Fruit fly (Drosophila melanogaster): ENCODE data around the gene CG3078.

CG3078 gene

DNA sequence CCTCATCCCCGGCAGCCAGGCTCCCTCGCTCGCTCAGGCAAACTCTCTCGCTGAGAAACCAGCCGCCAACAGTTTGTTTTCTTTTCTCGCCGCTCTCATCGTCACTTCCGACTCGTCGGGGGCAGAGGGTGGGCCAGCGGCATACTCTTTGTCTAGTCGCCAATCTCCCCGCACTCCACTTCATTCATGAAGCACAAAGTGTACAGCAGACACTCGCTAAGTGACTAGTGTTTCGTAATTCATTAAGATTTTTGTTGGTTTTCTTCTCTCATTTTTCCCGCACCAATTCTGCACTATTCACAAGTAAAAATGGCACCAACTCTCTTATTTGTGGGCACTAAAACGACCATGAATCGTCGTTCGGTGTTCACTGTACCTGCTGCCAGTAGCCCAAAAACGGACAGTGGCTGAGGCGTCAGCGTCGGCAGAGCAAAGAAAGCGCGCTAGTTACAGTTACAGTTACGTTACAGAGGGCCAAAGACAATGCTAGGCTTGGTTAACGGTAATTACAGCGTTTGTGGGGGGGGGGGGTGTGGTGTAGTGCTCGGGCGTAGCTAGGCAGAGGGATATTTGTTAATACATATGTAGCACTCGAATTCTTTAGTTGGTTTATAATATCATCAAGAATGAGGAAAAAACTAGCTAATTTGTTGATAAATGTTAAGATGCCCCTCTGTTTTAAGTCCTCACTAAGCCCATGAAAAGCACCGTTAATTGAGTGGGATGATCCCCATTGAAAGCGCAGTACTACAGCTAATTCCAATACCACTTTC lies 38.0 kb upstream of the CG3078 start:
- peak; percentile 94 for TF ChIP-seq noc (tag; optimal IDR thresholded peaks at IDR 0.05)

DNA sequence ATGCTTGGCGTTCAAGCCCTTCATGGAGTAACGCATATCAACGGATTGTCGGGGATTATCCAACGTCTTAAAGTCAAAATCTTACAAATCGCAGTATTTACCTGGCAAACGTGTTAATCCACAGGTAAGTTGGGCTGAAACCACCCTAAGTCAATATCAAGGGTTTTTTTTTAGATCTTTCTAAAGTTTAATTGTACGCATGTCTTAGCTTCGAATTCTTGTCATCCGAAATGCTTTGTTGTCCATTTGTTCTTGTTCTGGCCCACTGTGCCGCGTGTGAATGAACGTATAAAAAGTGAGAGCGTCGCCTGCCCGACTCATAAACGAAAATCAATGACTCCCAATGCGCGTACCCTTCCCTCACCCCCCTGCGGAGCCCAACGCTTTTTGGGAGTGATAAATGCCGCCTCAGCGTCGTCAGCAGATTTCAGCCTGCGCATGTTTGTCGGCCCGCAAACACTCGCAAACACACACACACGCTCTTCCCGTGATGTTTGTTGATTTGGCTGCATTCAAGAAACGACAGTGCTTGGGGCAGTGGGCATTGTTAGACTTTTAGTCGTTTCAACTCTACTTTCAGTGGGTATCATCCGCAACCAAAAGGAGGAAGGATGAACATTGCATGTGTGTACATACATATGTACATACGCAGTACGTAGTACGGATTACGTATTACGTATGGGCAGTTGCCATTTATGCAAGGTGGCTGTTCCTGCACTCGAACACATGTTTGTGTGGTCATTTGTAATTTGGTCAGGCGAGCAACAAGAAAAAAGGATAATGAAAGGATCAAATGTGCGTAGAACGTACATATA lies 36.8 kb upstream of the CG3078 start:
- TF ChIP-seq noc (tag; optimal IDR thresholded peaks at IDR 0.05) = peak; percentile 94

DNA sequence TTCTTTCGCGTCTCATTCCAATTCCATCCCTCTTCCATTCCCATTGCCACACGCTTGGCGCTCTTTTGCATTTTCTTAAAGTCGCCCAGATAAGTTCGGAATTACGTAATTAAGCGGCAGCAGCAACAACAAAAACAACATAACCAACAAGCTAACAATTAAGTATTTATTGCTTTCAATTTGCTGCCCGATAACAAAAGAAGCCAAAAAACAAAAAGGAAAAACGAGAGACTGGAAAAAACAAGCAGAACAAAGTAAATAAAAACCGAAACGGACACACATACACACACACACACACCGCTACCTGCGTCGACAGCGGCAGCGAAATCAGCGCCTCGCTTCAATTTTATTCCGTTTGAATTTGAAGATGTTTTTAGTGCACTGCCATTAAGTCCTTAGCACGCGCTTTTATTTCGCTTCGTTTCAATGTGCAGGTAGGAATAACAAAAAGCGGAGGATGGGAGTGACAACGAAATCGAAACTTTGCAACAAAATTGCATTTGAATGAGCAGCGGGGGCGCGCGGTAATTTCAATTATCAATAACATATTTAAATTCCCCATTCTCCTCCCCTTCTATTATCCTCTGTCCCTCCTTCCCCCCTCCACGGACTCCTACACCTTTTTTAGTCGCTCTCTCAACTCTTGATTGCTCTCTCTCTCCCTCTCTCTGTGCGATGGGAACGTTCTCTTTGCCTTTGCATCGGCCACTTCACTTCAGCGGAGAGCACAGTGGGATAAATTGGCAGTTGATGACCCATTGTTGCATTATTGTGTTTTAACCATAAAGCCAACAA lies 36.0 kb upstream of the CG3078 start, which contains the start of gene Raf:
TSS of gene Raf (plus strand) at position 32 of the 795 bp plus-strand sequence.
- TF ChIP-seq noc (tag; optimal IDR thresholded peaks at IDR 0.05) = peak; percentile 2

DNA sequence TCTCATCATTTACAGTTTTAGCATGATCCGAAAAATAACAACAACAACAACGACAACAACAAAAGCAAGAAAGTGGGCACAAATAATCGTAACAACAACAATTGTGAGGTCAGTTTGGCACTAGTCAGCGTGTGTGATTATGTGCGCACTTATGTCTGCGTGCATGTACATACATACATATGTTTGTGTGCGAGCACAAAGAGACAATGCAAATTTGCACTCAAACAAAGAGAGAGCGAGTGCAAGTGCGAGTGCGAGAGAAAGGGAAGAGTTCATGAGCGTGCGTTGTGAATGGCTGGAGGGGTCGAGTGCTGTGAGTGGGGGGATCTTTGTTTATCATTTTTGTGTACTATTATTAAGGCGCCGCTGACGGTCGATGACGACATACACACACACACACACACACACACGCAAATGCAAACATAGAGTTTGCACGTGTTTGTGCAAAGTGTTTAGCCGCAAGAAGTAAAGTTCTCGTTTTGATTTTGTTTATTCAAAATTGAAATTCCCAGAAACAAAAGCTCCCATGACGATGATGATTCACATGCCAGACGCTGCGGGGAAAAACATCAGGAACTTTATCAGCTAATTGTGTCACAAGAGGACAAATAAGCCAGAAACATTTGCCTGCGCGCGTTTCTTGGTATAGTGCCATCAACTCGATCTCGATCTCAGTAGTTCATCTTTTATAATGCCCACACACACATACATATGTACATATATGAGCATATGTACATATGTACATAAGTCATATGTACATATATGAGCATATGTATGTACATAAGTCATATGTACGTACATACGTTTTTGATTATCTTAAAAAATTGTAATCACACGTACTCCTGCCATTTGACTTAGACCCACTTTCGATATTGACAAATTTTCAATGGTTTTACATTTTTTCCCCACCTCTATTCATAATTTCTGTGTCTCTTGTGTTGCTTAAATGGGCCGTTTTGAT lies 35.1 kb upstream of the CG3078 start:
- TF ChIP-seq noc (tag; optimal IDR thresholded peaks at IDR 0.05) = no peak

DNA sequence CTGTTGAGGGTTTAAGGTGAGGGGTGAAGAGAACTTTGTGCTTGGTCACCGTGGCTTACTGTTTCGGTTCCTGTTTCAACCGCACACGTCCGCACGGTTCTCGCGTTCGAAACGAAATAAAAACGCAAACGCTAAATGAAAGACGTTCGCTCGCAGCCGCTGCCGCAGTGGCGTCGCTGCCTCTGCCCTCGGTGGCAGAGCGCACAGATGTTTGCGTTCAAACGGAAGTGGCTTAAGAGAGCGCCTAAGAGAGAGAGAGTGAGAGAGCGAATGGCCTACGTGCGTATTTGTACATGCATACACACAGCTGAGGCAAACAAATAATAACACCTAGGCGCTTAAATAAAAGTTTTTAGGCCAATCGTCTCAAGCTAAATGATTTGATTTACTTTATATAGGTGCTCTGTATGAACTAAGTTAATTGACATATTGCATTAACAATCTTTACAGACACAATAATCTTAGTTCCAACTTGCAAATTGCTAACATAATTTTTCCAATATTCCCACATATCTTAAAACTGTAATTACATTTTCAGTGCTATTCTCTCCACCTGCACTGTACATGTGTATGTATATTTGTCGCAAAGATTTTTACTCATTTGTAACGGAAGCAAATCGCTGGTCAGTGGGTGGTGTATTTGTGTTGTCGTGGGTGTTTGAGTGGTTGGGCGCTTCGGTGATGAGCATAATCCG lies 33.8 kb upstream of the CG3078 start, which contains the start of gene CG2865:
TSS of gene CG2865 (minus strand) at position 118 of the 695 bp plus-strand sequence.
- TF ChIP-seq noc (tag; optimal IDR thresholded peaks at IDR 0.05) = peak; percentile 98

DNA sequence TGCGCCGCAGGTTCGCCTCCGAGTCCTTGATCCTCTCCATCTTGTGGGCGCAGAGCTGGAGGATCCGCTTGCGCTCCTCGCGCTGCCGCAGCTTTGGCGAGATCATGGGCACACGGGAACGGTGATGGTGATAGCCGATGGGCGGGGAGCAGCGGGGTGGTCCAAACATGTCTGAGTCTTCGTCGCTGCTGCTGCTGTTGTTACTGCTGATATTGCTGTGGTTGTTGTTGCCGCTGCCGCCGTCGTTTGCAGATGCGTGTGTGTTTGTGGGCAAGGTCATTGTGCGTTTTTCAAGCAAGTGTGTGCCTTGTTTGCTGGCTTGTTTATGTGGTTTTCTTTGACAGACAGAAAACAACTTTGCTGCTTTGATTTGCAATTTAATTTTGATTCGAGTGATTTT lies 32.7 kb upstream of the CG3078 start:
- TF ChIP-seq noc (tag; optimal IDR thresholded peaks at IDR 0.05) = no peak

DNA sequence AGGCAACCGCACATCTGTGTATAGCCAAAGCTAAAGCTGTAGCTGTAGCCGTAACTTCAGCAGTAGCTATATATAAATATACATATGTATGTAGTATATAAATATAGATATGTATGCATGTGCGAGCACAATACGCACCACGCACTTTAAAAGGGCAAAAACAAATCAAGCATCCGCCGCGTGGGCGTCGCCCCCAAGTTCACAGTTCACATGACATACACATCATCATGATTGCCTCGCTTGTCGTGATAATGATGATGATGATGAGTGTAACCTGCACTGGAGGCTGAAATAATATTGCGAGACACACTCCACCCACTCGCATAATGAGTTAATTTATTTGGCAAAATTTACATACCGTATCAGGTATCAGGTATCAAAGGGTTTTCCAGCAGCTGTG lies 31.4 kb upstream of the CG3078 start:
- no peak for TF ChIP-seq noc (tag; optimal IDR thresholded peaks at IDR 0.05)

DNA sequence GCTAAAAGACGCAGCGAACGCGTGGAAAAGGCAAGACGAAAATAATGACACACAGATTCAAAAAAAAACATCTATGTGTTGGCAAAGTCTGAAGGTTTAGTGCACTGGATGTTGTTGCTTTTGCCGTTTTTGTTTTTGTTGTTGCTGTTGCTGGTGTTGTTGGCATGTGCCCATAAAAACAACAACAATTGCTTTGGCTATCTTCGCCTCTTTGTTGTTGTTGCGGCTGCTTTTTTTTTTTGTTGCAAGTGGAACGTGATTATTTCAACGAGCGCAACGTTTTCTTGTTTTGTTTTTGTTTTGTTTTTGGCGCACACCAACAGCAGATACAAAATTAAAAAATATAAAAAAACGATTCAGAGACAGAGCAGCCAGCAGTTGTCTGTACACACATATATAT lies 29.5 kb upstream of the CG3078 start:
- TF ChIP-seq noc (tag; optimal IDR thresholded peaks at IDR 0.05) = no peak

DNA sequence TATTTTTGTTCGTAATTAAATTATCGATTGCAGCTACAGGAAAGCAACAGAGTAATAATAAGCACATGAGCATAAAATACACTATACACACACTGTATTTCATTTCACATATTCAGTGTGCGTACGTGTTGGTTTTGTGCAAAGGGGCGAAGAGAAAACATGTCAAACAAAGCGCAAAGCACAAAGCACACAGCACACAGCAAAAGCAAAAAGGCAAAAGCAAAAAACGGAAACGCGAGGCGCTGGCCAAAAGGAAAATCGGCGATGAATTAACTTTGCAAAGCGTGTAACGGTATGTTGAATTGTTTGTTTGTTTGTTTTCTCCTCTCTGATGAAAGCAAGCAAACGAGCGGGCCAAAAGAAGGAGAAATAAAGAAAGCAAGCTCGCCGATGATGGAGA lies 28.7 kb upstream of the CG3078 start:
- TF ChIP-seq noc (tag; optimal IDR thresholded peaks at IDR 0.05) = no peak

DNA sequence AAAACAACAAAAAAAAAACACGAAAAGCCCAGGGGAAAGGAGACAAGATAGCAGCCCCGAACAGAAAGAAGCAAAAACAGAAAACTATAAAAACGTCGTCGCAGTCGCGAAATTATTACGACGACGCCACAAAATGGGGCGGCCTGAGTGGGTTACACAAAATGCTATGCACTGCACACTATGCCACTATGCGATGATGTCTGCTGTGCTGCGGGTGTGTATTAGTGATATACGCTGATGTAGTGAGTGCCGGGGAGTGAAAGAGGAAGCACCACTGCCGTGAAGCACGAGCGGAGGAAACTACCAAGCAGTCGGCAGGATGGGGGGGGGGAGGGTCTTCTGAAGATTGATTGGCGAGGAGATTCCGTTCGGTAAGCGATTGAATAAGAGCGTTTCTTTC lies 27.3 kb upstream of the CG3078 start:
- no peak for TF ChIP-seq noc (tag; optimal IDR thresholded peaks at IDR 0.05)

DNA sequence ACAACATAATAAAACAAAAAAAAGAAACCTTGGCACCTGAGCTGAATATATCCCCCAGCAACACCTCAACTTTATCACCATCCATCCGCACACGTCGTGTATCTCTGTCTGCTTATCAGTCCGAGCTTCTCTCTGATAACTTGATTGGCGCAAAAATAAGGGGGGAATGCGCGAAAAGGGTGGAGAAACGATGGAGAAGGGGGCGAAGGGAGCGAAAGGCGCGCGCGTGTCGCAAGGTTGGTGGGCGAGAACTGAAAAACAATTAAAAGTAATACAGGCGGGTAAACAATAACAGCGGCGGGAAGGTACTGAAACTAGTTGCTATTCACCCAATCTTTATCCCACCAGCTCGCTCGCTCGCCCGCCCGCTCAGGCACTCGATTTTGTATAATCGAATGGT lies 26.6 kb upstream of the CG3078 start:
- TF ChIP-seq noc (tag; optimal IDR thresholded peaks at IDR 0.05) = peak; percentile 34

DNA sequence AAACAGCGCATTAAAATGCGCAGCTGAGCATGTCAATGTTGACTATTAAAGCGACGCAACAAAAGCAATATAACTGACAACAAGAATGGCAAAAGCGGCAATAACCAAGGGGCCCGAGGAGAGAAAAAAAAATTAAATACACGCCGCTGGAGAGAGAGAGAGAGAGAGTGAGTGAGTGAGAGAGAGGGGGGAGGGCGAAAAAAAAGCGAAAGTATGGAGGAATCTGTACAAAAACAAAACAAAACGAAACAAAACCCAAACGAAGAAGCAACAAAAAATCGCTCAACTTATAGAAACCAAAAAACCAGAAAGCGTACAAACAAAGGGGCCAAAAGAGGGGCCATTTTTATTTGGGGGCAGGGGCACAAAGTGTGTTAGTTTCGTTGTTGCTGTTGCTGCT lies 23.8 kb upstream of the CG3078 start:
- no peak for TF ChIP-seq noc (tag; optimal IDR thresholded peaks at IDR 0.05)

DNA sequence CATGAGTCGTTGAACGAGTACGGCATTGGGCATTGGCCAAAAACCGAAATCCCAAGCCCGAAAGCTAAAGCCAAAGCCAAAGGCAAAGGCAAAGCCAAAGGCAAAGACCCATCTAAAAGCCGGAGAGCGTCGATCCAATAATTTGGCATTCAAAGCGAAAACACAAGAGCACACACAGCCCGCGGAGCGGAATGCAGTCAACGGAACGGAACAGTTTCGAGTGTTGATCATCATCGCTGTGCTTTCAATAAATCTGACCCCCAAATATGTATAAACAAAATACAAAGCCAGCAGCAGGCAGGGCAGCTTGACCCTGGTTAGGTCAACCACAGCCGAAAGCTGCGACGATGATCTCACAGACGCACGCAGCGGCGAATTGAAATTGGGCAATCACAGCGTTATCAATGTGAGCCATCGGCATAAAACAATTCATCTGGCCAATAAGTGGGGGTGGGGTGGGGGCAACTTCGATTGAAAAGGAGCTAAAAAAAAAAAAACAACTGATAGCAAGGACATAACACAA lies 19.2 kb upstream of the CG3078 start:
- TF ChIP-seq noc (tag; optimal IDR thresholded peaks at IDR 0.05) = no peak

DNA sequence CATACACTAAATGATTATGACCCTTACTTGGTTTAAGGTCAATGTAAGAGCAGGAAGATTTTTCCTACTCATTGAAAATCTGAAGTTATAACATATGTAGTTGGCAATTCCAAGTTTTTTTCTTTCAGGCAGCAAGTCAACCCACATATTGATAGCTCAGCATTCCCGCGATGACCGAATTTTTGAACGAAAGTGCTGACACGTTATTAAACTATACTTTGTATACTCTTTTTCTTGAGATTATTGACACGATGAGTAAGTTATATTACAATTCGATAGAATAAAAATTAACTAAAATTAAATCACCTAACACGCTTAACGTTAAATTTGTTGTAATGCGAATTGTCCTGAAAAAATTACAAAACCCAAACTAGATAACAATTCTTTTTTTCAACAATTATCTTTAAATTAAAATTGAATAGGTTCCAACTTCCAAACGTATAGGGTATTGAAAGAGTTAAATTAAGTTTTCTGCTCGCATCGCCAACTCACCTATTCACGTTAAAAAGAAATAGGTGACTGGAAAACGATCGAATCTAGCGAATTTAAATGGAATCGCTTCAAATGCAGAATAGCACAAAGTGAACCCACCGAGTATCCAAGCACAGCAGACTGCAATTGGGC lies 15.7 kb upstream of the CG3078 start, which contains the start of gene Vml:
TSS of gene Vml (plus strand) at position 574 of the 624 bp plus-strand sequence.
- TF ChIP-seq noc (tag; optimal IDR thresholded peaks at IDR 0.05) = no peak

Measured in whole organism, larva.